Worm (Caenorhabditis elegans): ENCODE data around the gene sri-51.

sri-51 gene

DNA sequence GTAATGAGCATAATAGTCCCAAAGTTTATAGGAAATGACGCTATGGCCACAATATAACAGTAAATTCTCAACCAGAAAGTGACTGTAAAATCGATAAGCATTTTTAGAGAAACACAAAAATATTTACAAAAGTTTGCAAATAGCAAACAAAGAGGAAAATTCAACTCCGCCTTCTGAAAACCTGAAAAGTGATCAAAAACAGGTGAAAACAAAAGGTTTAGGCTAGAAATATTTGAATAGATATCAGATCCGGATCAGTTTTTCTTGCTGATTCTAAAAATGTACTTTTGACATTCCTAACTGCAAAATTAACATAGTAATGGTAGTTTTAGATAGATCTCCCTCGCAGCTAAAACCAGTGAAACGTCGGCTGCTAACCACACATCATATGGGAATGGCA is at the start of gene sri-51:
sri-51 (minus strand) TSS at position 101 of the 400 bp plus-strand sequence.
- TF ChIP-seq klf-2 (GFP tag; conservative IDR thresholded peaks at IDR 0.05) (no peak), T22C8.4 (GFP tag; IDR thresholded peaks at IDR 0.05) (no peak), flt-1 (GFP tag; IDR thresholded peaks at IDR 0.05) (no peak), ztf-23 (GFP tag; IDR thresholded peaks at IDR 0.05) (no peak), tab-1 (GFP tag; IDR thresholded peaks at IDR 0.05) (no peak), cog-1 (tag; optimal IDR thresholded peaks at IDR 0.05) (no peak), ztf-29 (GFP tag; IDR thresholded peaks at IDR 0.05) (no peak), med-1 (GFP tag; optimal IDR thresholded peaks at IDR 0.05; ENCODE audit: insufficient read depth) (no peak), ref-1 (GFP tag; conservative IDR thresholded peaks at IDR 0.05) (no peak)

DNA sequence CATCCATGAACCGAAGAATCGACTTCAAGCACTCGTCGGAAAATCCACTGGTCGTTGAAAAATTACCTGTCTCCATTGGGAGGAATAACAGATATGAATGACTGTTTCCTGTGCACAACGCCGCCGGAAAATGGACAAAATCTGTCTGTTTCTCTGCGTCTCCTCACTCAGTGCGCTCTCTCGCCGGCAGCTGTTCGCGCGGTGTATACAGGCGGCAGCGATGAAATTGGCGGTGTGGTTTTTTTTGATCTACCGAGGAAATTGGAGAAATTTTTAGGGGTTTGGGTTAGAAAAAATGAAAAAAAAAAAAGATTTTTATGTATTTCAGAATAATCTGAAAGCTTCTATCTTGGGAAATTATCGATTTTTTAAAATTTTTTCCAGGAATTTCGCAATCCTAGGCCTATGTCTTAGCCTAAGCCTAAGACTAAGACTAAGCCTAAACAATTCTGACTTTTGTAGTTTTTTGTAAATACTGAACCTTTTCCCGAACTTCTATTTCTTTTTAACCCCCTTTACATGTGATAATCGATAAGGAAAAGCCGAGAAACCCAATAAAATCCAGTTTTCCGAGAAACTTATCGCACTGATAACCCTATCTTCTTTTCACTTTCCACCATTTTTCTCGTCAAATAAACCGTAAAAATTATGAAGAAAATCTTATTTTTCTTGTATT is 49.3 kb upstream of the sri-51 start, which contains the start of the genes fbxc-50 and C17F4.2:
fbxc-50 (minus strand) TSS at position 81 of the 676 bp plus-strand sequence.
C17F4.2 (plus strand) TSS at position 626 of the 676 bp plus-strand sequence.
- no peak for TF ChIP-seq tab-1 (GFP tag; IDR thresholded peaks at IDR 0.05)
- TF ChIP-seq T22C8.4 (GFP tag; IDR thresholded peaks at IDR 0.05), result 0 out of 2 replicates have a peak, but pooled peaks have one; percentile 36

DNA sequence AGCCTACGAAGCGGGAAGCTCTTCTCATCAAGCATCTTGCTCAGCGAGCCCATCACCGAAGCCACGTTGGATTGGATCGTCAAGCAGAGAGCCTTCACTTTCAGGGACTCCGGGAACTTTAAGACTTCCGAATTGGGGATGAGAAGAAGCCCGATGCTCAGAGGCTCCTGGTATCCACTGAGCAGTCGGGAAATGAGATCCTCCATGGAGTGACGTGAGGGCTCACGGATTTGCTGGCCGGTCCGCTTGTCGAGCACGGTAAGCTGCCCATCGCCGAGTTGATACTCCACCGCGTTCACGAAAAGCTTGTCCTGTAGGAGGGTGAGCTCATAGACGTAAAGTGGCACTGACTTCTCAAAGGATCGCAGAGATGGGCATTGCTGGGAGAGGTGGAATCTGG is 48.7 kb upstream of the sri-51 start:
- TF ChIP-seq ztf-29 (GFP tag; IDR thresholded peaks at IDR 0.05) (no peak), klf-2 (GFP tag; conservative IDR thresholded peaks at IDR 0.05) (no peak), med-1 (GFP tag; optimal IDR thresholded peaks at IDR 0.05; ENCODE audit: insufficient read depth) (no peak), cog-1 (tag; optimal IDR thresholded peaks at IDR 0.05) (no peak), ref-1 (GFP tag; conservative IDR thresholded peaks at IDR 0.05) (no peak), flt-1 (GFP tag; IDR thresholded peaks at IDR 0.05) (no peak), T22C8.4 (GFP tag; IDR thresholded peaks at IDR 0.05) (no peak)

DNA sequence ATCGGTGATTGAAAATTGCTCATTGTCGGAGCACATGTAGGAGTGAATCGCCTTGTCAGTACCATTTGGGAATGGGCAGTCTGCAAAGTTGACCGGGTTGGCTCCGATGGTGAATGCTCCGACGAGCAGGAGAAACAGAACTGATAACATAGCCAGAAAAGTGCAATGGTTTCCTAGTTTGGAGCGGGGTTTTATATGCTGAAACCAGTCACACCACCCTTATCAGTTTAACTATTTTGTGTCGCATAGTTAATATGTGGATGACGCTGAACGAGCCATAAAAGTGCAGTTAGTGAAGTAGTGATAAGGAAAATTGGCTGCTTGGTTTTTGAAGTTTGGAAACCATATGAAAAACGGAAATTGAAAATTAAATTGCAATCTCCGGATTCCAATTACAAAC is 46.9 kb upstream of the sri-51 start, which contains the start of gene C17F4.7:
C17F4.7 (minus strand) TSS at position 180 of the 400 bp plus-strand sequence.
- no peak for TF ChIP-seq tab-1 (GFP tag; IDR thresholded peaks at IDR 0.05)
- TF ChIP-seq med-1 (GFP tag; optimal IDR thresholded peaks at IDR 0.05; ENCODE audit: insufficient read depth), result no peak
- no peak for TF ChIP-seq cog-1 (tag; optimal IDR thresholded peaks at IDR 0.05)
- TF ChIP-seq ref-1 (GFP tag; conservative IDR thresholded peaks at IDR 0.05), result no peak
- no peak for TF ChIP-seq ztf-29 (GFP tag; IDR thresholded peaks at IDR 0.05)
- no peak for TF ChIP-seq ztf-23 (GFP tag; IDR thresholded peaks at IDR 0.05)
- TF ChIP-seq flt-1 (GFP tag; IDR thresholded peaks at IDR 0.05), result no peak
- TF ChIP-seq klf-2 (GFP tag; conservative IDR thresholded peaks at IDR 0.05), result no peak
- no peak for TF ChIP-seq T22C8.4 (GFP tag; IDR thresholded peaks at IDR 0.05)

DNA sequence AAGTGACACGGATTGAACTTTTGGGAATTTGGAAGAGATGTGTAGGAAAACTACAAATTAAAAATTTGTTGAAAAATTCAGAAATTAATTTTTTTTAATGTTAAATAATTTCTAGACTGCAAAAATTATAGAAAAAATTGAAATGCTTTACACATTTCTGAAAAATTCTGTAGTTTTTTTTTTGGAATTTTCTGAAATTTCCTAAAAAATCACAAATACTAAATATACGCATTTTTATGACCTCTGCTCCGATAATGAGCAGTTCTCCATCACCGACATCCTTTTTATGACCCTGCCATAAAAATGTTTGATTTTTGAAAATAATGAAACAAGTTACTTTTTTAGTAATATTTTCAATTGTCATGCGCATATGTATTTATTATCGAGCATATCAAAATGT is 45.9 kb upstream of the sri-51 start:
- TF ChIP-seq ztf-23 (GFP tag; IDR thresholded peaks at IDR 0.05), result no peak
- TF ChIP-seq cog-1 (tag; optimal IDR thresholded peaks at IDR 0.05), result no peak
- no peak for TF ChIP-seq flt-1 (GFP tag; IDR thresholded peaks at IDR 0.05)
- TF ChIP-seq ztf-29 (GFP tag; IDR thresholded peaks at IDR 0.05), result no peak
- no peak for TF ChIP-seq ref-1 (GFP tag; conservative IDR thresholded peaks at IDR 0.05)
- no peak for TF ChIP-seq T22C8.4 (GFP tag; IDR thresholded peaks at IDR 0.05)
- TF ChIP-seq med-1 (GFP tag; optimal IDR thresholded peaks at IDR 0.05; ENCODE audit: insufficient read depth), result no peak
- no peak for TF ChIP-seq tab-1 (GFP tag; IDR thresholded peaks at IDR 0.05)
- TF ChIP-seq klf-2 (GFP tag; conservative IDR thresholded peaks at IDR 0.05), result no peak

DNA sequence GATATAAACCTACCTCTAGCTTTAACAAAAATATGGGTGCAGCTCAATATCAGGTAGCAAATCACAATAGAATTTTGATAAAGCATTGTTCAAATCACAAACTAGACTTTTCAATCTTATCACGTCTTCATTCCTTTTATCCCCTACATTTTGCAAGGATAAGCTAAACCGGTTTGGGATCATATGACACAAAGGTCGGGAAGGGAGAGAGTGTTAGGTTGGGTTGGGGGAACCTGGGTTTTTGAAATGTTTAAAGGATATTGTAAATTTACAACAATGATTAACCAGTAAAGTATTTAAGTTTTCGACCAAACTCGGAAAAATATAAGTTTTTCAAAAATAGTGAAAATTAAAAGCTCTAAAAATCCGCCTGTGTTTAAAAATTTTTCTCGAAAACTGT is 45.2 kb upstream of the sri-51 start, which contains the start of gene C17F4.12:
C17F4.12 (minus strand) TSS at position 101 of the 400 bp plus-strand sequence.
- TF ChIP-seq tab-1 (GFP tag; IDR thresholded peaks at IDR 0.05), result no peak

DNA sequence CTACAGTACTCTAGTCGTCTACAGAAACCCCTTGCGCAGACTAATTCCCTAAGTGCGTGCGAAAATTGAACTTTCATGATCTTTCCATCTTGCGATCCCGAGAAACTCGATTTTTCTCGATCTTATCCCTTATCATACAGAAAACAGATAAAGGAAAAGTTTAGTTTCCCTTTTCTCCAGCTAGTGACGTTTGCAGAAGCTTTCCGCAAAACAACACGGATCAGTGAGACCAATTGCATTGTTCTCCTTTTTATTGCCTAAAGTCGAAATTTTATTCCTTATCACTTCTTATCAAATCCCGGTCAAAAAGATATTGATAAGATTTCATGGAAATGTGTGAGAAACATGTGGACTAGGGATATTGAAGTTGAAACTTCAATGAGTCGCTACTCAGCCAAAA is 42.9 kb upstream of the sri-51 start:
- TF ChIP-seq ref-1 (GFP tag; conservative IDR thresholded peaks at IDR 0.05), result no peak

DNA sequence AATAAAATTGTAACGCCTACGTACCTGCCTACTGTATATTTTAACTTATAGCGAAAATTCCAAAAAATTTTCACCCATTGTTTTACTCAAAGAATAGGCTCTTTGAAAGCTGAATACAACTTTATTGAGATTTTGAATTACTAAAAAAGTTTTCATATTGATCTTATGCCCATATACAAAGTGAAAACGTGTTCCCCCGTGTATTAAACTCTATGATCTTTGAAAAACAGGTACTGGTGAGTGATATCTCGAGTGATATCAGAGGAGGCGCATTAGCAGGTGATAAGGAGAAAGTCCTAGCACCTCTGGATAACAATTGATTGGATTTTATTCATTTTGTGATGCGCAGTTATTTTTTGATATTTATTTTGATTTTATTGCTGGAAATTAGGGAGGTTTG is 41.3 kb upstream of the sri-51 start, which contains the start of gene C17F4.3:
C17F4.3 (plus strand) TSS at position 301 of the 400 bp plus-strand sequence.
- TF ChIP-seq flt-1 (GFP tag; IDR thresholded peaks at IDR 0.05) (no peak), cog-1 (tag; optimal IDR thresholded peaks at IDR 0.05) (no peak), med-1 (GFP tag; optimal IDR thresholded peaks at IDR 0.05; ENCODE audit: insufficient read depth) (no peak), ztf-29 (GFP tag; IDR thresholded peaks at IDR 0.05) (no peak), tab-1 (GFP tag; IDR thresholded peaks at IDR 0.05) (no peak), T22C8.4 (GFP tag; IDR thresholded peaks at IDR 0.05) (no peak), klf-2 (GFP tag; conservative IDR thresholded peaks at IDR 0.05) (no peak)

DNA sequence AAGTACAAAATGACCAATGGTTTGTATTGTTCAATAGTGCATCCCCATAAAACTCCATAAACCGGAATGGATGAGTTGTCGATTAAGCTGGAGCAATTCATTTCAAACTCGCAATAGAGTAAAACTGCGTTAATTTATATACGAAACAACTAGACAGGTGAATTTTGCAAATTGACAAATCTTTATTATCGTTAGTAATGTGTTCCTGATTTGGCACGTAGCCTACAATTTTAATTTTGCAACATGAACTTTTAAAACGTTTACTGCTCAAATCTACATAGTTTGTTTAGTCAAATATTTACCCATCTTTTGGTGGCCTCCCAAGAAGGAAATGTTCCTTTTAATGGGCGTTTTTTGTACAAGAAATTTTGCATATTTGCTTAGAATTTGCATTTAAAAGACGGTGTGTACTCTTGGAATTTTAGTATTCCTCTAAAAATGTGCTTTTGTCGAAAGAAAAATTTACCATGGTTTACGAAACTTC is 38.2 kb upstream of the sri-51 start, which contains the start of the genes srz-67 and C17F4.11:
srz-67 (minus strand) TSS at position 101 of the 484 bp plus-strand sequence.
C17F4.11 (plus strand) TSS at position 434 of the 484 bp plus-strand sequence.
- no peak for TF ChIP-seq flt-1 (GFP tag; IDR thresholded peaks at IDR 0.05)
- TF ChIP-seq klf-2 (GFP tag; conservative IDR thresholded peaks at IDR 0.05), result no peak
- TF ChIP-seq tab-1 (GFP tag; IDR thresholded peaks at IDR 0.05), result no peak
- no peak for TF ChIP-seq med-1 (GFP tag; optimal IDR thresholded peaks at IDR 0.05; ENCODE audit: insufficient read depth)
- TF ChIP-seq ztf-23 (GFP tag; IDR thresholded peaks at IDR 0.05), result no peak
- TF ChIP-seq T22C8.4 (GFP tag; IDR thresholded peaks at IDR 0.05), result no peak
- no peak for TF ChIP-seq ztf-29 (GFP tag; IDR thresholded peaks at IDR 0.05)
- no peak for TF ChIP-seq cog-1 (tag; optimal IDR thresholded peaks at IDR 0.05)
- TF ChIP-seq ref-1 (GFP tag; conservative IDR thresholded peaks at IDR 0.05), result no peak

DNA sequence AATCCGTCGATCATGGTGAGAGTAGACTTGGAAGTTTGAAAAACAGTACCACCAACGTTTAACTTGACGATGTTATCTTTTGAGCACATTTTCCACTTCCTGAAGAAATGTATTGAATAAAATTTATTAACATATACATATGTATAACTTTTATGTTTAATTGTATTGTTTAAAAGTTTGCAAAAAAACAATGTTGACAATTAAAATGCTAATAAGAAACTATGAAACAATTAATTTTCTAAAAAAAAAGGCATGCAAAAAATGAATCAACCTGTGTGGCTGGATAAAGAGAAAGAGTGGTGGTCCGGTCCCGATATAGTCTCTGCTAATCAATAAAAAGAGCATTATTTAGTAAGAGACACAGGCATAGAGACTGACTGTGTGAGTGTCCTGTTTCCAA is 35.8 kb upstream of the sri-51 start, which contains the start of gene C17F4.8:
C17F4.8 (minus strand) TSS at position 101 of the 400 bp plus-strand sequence.
- no peak for TF ChIP-seq T22C8.4 (GFP tag; IDR thresholded peaks at IDR 0.05)
- no peak for TF ChIP-seq cog-1 (tag; optimal IDR thresholded peaks at IDR 0.05)
- no peak for TF ChIP-seq ztf-23 (GFP tag; IDR thresholded peaks at IDR 0.05)
- no peak for TF ChIP-seq flt-1 (GFP tag; IDR thresholded peaks at IDR 0.05)
- no peak for TF ChIP-seq klf-2 (GFP tag; conservative IDR thresholded peaks at IDR 0.05)
- TF ChIP-seq ref-1 (GFP tag; conservative IDR thresholded peaks at IDR 0.05), result no peak
- no peak for TF ChIP-seq med-1 (GFP tag; optimal IDR thresholded peaks at IDR 0.05; ENCODE audit: insufficient read depth)
- TF ChIP-seq ztf-29 (GFP tag; IDR thresholded peaks at IDR 0.05), result no peak
- no peak for TF ChIP-seq tab-1 (GFP tag; IDR thresholded peaks at IDR 0.05)

Measured in whole organism, midembryonic.